Worm (Caenorhabditis elegans) whole organism, young adult: ENCODE data around the gene Y47D7A.2.

ENCODE experiments used
- B0261.1 ChIP-seq: sonication (generic microtip); optimal IDR thresholded peaks from 2 replicates; lab custom pipeline; 2016; ENCODE audit warnings: mild to moderate bottlenecking, missing genetic modification characterization, moderate library complexity, missing compliant biosample characterization
- B0336.3 ChIP-seq: fragments of 200-800 bp; sonication (Bioruptor generic); IDR thresholded peaks from 2 replicates; pipeline ENCODE4 v1.3.6; 2022; ENCODE audit warnings: missing genetic modification characterization, missing compliant biosample characterization
- D2030.7 ChIP-seq: fragments of 200-800 bp; sonication (Bioruptor generic); IDR thresholded peaks from 2 replicates; pipeline ENCODE4 v1.3.6; 2022; ENCODE audit warnings: missing genetic modification reagents, missing genetic modification characterization, missing compliant biosample characterization
- F22D6.2 ChIP-seq: sonication (generic microtip); optimal IDR thresholded peaks from 2 replicates; lab custom pipeline; 2016; ENCODE audit warnings: mild to moderate bottlenecking, missing genetic modification characterization, missing compliant biosample characterization
- F37B4.10 ChIP-seq: fragments of 200-800 bp; sonication (Bioruptor generic); IDR thresholded peaks from 2 replicates; pipeline ENCODE4 v1.3.6; 2022; ENCODE audit warnings: missing genetic modification characterization, missing compliant biosample characterization
- F49E8.2 ChIP-seq: sonication (generic microtip); optimal IDR thresholded peaks from 3 replicates; lab custom pipeline; 2017; ENCODE audit warnings: missing genetic modification characterization, mild to moderate bottlenecking, missing compliant biosample characterization, antibody characterized with exemption, moderate library complexity; ENCODE audit not compliant: insufficient read depth
- F52B5.7 ChIP-seq: sonication (generic microtip); optimal IDR thresholded peaks from 2 replicates; lab custom pipeline; 2016; ENCODE audit warnings: mild to moderate bottlenecking, missing genetic modification characterization, missing compliant biosample characterization
- F55B11.4 ChIP-seq: sonication (generic microtip); optimal IDR thresholded peaks from 2 replicates; lab custom pipeline; 2016; ENCODE audit warnings: missing compliant biosample characterization, missing genetic modification characterization, borderline replicate concordance; ENCODE audit not compliant: insufficient read depth
- F57C9.4 ChIP-seq: sonication (generic microtip); optimal IDR thresholded peaks from 2 replicates; lab custom pipeline; 2017; ENCODE audit warnings: mild to moderate bottlenecking, missing genetic modification characterization, missing compliant biosample characterization
- K11D2.4 ChIP-seq: fragments of 200-800 bp; sonication (Bioruptor generic); IDR thresholded peaks from 2 replicates; pipeline ENCODE4 v1.3.6; 2022; ENCODE audit warnings: missing genetic modification reagents, missing genetic modification characterization, missing compliant biosample characterization
- K12H6.12 ChIP-seq: fragments of 200-800 bp; sonication (Bioruptor generic); optimal IDR thresholded peaks from 2 replicates; lab custom pipeline; 2018; ENCODE audit warnings: mild to moderate bottlenecking, missing genetic modification characterization, missing compliant biosample characterization
- Y67H2A.10 ChIP-seq: fragments of 200-800 bp; sonication (Bioruptor generic); conservative IDR thresholded peaks from 2 replicates; pipeline ENCODE4 v1.3.6; 2022; ENCODE audit warnings: missing genetic modification reagents, missing genetic modification characterization, missing compliant biosample characterization
- akir-1 ChIP-seq: fragments of 200-800 bp; sonication (Bioruptor generic); optimal IDR thresholded peaks from 2 replicates; lab custom pipeline; 2018; ENCODE audit warnings: mild to moderate bottlenecking, missing genetic modification characterization, moderate library complexity, missing compliant biosample characterization
- ama-1 ChIP-seq, 3 experiments: fragments of 150-350 bp in 1 of 3; sonication (generic microtip) in 2 of 3; optimal IDR thresholded peaks; 2 replicates each; lab custom pipeline; 2014 to 2018; ENCODE audit warnings: missing biosample characterization in 2 of 3, missing genetic modification characterization in 2 of 3, missing genetic modification reagents in 2 of 3
- athp-1 ChIP-seq: sonication (generic microtip); optimal IDR thresholded peaks from 2 replicates; lab custom pipeline; 2017; ENCODE audit warnings: mild to moderate bottlenecking, missing genetic modification characterization, missing compliant biosample characterization
- ccch-3 ChIP-seq: fragments of 200-800 bp; sonication (Bioruptor generic); optimal IDR thresholded peaks from 2 replicates; lab custom pipeline; 2018; ENCODE audit warnings: mild to moderate bottlenecking, missing genetic modification characterization, missing compliant biosample characterization
- cebp-1 ChIP-seq, 2 experiments: fragments of 200-800 bp in 1 of 2; sonication (Bioruptor generic) in 1 of 2; sonication (generic microtip) in 1 of 2; IDR thresholded peaks in 1 of 2; optimal IDR thresholded peaks in 1 of 2; 2 replicates each; pipeline versions ENCODE4 v1.3.6 to Lab custom; 2017 to 2022; ENCODE audit warnings: missing compliant biosample characterization in 2 of 2, missing genetic modification characterization in 2 of 2, mild to moderate bottlenecking in 1 of 2, missing genetic modification reagents in 1 of 2, moderate library complexity in 1 of 2
- ceh-100 ChIP-seq: fragments of 200-800 bp; sonication (Bioruptor generic); IDR thresholded peaks from 2 replicates; pipeline ENCODE4 v1.3.6; 2022; ENCODE audit warnings: missing genetic modification reagents, missing genetic modification characterization, missing compliant biosample characterization
- ceh-79 ChIP-seq: sonication (generic microtip); optimal IDR thresholded peaks from 2 replicates; lab custom pipeline; 2017; ENCODE audit warnings: mild to moderate bottlenecking, missing genetic modification characterization, missing compliant biosample characterization
- ceh-91 ChIP-seq: fragments of 200-800 bp; sonication (Bioruptor generic); IDR thresholded peaks from 2 replicates; pipeline ENCODE4 v1.3.6; 2022; ENCODE audit warnings: missing genetic modification reagents, missing genetic modification characterization, missing compliant biosample characterization
- dox-1 ChIP-seq: fragments of 200-800 bp; sonication (Bioruptor generic); IDR thresholded peaks from 2 replicates; pipeline ENCODE4 v1.3.6; 2022; ENCODE audit warnings: missing genetic modification reagents, missing genetic modification characterization, missing compliant biosample characterization
- dpff-1 ChIP-seq: sonication (generic microtip); optimal IDR thresholded peaks from 2 replicates; lab custom pipeline; 2017; ENCODE audit warnings: mild to moderate bottlenecking, missing genetic modification characterization, missing compliant biosample characterization
- efl-1 ChIP-seq: fragments of 150-350 bp; optimal IDR thresholded peaks from 2 replicates; lab custom pipeline; 2014; ENCODE audit warnings: missing biosample characterization, missing genetic modification reagents, missing genetic modification characterization
- egl-18 ChIP-seq: fragments of 200-800 bp; sonication (Bioruptor generic); IDR thresholded peaks from 2 replicates; pipeline ENCODE4 v1.3.6; 2022; ENCODE audit warnings: missing genetic modification reagents, missing genetic modification characterization, missing compliant biosample characterization
- ets-4 ChIP-seq: fragments of 200-800 bp; sonication (Bioruptor generic); optimal IDR thresholded peaks from 2 replicates; lab custom pipeline; 2018; ENCODE audit warnings: mild to moderate bottlenecking, missing genetic modification characterization, missing compliant biosample characterization
- him-1 ChIP-seq: sonication (generic microtip); optimal IDR thresholded peaks from 2 replicates; lab custom pipeline; 2016; ENCODE audit warnings: missing genotype, missing genetic modification reagents, missing genetic modification characterization, missing compliant biosample characterization
- hmg-1.2 ChIP-seq: fragments of 200-800 bp; sonication (Bioruptor generic); IDR thresholded peaks from 2 replicates; pipeline ENCODE4 v1.3.6; 2022; ENCODE audit warnings: missing genetic modification reagents, missing genetic modification characterization, missing compliant biosample characterization
- hsf-1 ChIP-seq: fragments of 200-800 bp; sonication (Bioruptor generic); IDR thresholded peaks from 2 replicates; pipeline ENCODE4 v1.3.6; 2022; ENCODE audit warnings: missing genetic modification reagents, missing genetic modification characterization, missing compliant biosample characterization
- let-526 ChIP-seq: fragments of 200-800 bp; sonication (Bioruptor generic); IDR thresholded peaks from 2 replicates; pipeline ENCODE4 v1.3.6; 2022; ENCODE audit warnings: missing genetic modification reagents, missing genetic modification characterization, missing compliant biosample characterization
- lin-35 ChIP-seq, 3 experiments: fragments of 150-350 bp in 2 of 3; sonication (generic microtip) in 1 of 3; optimal IDR thresholded peaks; 2 replicates each; lab custom pipeline; 2014 to 2018; ENCODE audit warnings: missing biosample characterization in 3 of 3, missing genetic modification characterization in 3 of 3, missing genetic modification reagents in 3 of 3
- lin-54 ChIP-seq: fragments of 200-800 bp; sonication (Bioruptor generic); optimal IDR thresholded peaks from 2 replicates; lab custom pipeline; 2018; ENCODE audit warnings: mild to moderate bottlenecking, missing genetic modification characterization, missing compliant biosample characterization
- madf-8 ChIP-seq: fragments of 200-800 bp; sonication (Bioruptor generic); conservative IDR thresholded peaks from 2 replicates; pipeline ENCODE4 v1.3.6; 2022; ENCODE audit warnings: missing genetic modification reagents, missing genetic modification characterization, missing compliant biosample characterization
- nfya-1 ChIP-seq: sonication (generic microtip); optimal IDR thresholded peaks from 2 replicates; lab custom pipeline; 2017; ENCODE audit warnings: antibody characterized with exemption, missing compliant biosample characterization, missing genetic modification characterization, borderline replicate concordance; ENCODE audit not compliant: insufficient read depth
- nhr-120 ChIP-seq: fragments of 200-800 bp; sonication (Bioruptor generic); IDR thresholded peaks from 2 replicates; pipeline ENCODE4 v1.3.6; 2022; ENCODE audit warnings: missing genetic modification characterization, missing compliant biosample characterization
- tlf-1 ChIP-seq: fragments of 200-800 bp; sonication (Bioruptor generic); optimal IDR thresholded peaks from 2 replicates; lab custom pipeline; 2018; ENCODE audit warnings: mild to moderate bottlenecking, missing genetic modification characterization, missing compliant biosample characterization
- unc-130 ChIP-seq: sonication (generic microtip); optimal IDR thresholded peaks from 2 replicates; lab custom pipeline; 2016; ENCODE audit warnings: missing genetic modification reagents, missing genetic modification characterization, missing compliant biosample characterization
- xnd-1 ChIP-seq: sonication (generic microtip); optimal IDR thresholded peaks from 2 replicates; lab custom pipeline; 2016; ENCODE audit warnings: missing genotype, missing genetic modification reagents, missing genetic modification characterization, missing compliant biosample characterization
- zfh-2 ChIP-seq: fragments of 200-800 bp; sonication (Bioruptor generic); conservative IDR thresholded peaks from 2 replicates; pipeline ENCODE4 v1.3.6; 2022; ENCODE audit warnings: missing genetic modification reagents, missing genetic modification characterization, missing compliant biosample characterization
- zim-3 ChIP-seq: sonication (generic microtip); optimal IDR thresholded peaks from 2 replicates; lab custom pipeline; 2017; ENCODE audit warnings: mild to moderate bottlenecking, missing genetic modification characterization, moderate library complexity, missing compliant biosample characterization
- ztf-18 ChIP-seq: sonication (generic microtip); optimal IDR thresholded peaks from 2 replicates; lab custom pipeline; 2016; ENCODE audit warnings: missing genotype, mild to moderate bottlenecking, missing genetic modification characterization, missing compliant biosample characterization
- ztf-26 ChIP-seq: sonication (generic microtip); optimal IDR thresholded peaks from 2 replicates; lab custom pipeline; 2017; ENCODE audit warnings: missing genetic modification characterization, missing compliant biosample characterization
- ztf-3 ChIP-seq: fragments of 200-800 bp; sonication (Bioruptor generic); optimal IDR thresholded peaks from 2 replicates; lab custom pipeline; 2018; ENCODE audit warnings: mild to moderate bottlenecking, missing genetic modification characterization, missing compliant biosample characterization

Gene Y47D7A.2

DNA sequence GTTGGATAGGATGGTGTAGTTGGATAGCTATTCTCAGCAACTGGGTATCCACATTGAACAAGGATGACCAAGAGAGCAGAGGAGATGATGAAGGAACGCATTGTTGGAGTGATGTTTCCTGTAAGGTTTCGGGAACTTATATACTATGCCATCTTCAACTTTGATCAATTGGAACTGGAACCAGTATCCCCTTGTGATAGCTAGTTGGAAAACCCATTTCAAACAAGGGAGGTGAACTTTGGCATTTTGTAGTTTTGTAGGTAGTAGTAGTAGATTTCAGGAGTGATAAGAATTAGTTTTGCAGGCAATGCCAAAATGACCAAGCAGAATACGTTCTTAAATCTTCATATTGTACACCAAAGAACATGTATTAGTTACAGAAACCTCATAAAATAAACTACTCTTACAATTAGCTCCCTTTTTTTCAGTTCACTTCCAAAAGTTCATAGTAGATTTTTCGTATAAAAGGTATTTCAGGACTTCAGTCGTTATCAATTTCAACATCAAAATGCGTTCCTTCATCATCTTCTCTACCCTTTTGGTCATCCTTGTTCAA lies at the start of gene Y47D7A.2, which contains the start of gene Y47D7A.7:
TSS of gene Y47D7A.2 (plus strand) at position 506 of the 556 bp plus-strand sequence.
TSS of gene Y47D7A.7 (minus strand) at position 101 of the 556 bp plus-strand sequence.
- TF ChIP-seq ama-1 (optimal IDR thresholded peaks at IDR 0.05; lab: Kevin White, UChicago) (no peak), ama-1 (GFP tag; optimal IDR thresholded peaks at IDR 0.05; lab: Kevin White, UChicago) (no peak), ccch-3 (GFP tag; lab: Kevin White, UChicago) (no peak), D2030.7 (GFP tag; lab: Robert Waterston, UW) (no peak), F37B4.10 (GFP tag; lab: Robert Waterston, UW) (no peak), athp-1 (tag; lab: Kevin White, UChicago) (no peak), ztf-18 (tag; lab: Kevin White, UChicago) (no peak), him-1 (tag; lab: Kevin White, UChicago) (no peak), ceh-100 (GFP tag; lab: Robert Waterston, UW) (no peak)

DNA sequence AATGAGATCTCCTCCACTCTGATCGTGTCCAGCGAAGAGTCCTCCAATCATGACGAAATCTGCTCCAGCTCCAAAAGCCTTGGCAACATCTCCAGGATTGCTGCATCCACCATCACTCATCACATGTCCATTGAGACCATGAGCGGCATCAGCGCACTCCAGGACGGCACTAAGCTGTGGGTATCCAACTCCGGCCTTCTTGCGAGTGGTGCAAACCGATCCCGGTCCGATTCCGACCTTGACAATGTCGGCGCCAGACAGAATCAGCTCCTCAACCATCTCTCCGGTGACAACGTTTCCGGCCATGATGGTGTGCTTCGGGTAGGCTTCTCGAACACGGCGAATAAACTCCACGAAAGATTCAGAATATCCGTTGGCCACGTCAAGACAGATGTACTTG lies 49.6 kb upstream of the Y47D7A.2 start:
- TF ChIP-seq zfh-2 (GFP tag; lab: Robert Waterston, UW): peak; percentile 68
- TF ChIP-seq K11D2.4 (GFP tag; lab: Robert Waterston, UW): no peak
- TF ChIP-seq, all 124 proteins: peak for 1

DNA sequence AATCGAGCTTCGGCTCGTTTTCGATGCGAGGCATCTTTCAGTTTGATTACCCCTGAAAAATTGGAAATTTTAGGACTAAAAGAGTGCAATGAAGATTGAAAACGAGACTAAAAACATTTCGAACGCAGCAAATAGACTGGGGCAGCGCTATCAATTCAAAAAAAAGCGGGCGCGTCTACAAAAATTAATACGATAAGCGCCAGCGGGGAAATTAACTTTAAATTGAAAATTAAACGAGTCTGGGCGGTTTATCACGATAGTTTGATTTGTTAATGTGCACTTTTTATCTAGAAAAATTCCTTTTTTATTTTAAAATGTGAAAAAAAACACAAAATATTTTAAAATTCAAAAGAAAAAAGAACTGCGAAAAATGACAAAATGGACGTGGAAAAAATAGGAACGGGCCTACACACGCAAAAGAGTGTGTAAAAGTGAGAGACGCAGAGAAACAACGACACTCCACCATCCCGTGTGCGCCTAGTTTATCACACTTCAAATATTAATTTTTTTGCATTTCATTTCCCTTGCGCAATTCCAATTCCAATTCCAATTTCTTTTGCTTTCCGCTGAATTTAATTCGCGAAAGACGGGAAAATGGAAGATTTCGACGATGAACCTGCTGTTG lies 48.7 kb upstream of the Y47D7A.2 start, which contains the start of the genes gmpr-1 and fipp-1:
TSS of gene gmpr-1 (minus strand) at position 75 of the 625 bp plus-strand sequence.
TSS of gene fipp-1 (plus strand) at position 499 of the 625 bp plus-strand sequence.
- TF ChIP-seq unc-130 (no peak), efl-1 (GFP tag; lab: Kevin White, UChicago) (peak; percentile 85), F55B11.4 (tag; lab: Kevin White, UChicago) (no peak), dpff-1 (tag; lab: Kevin White, UChicago) (no peak), ceh-79 (tag; lab: Kevin White, UChicago) (no peak), xnd-1 (tag; lab: Kevin White, UChicago) (peak; percentile 74), F22D6.2 (tag; lab: Kevin White, UChicago) (no peak), B0261.1 (tag; lab: Kevin White, UChicago) (no peak), ccch-3 (GFP tag; lab: Kevin White, UChicago) (no peak), F52B5.7 (tag; lab: Kevin White, UChicago) (no peak), Y67H2A.10 (GFP tag; lab: Robert Waterston, UW) (no peak), egl-18 (GFP tag; lab: Robert Waterston, UW) (no peak), zim-3 (no peak), hmg-1.2 (GFP tag; lab: Robert Waterston, UW) (peak; percentile 99), nfya-1 (no peak), hsf-1 (GFP tag; lab: Robert Waterston, UW) (no peak), nhr-120 (GFP tag; lab: Robert Waterston, UW) (no peak), cebp-1 (GFP tag; IDR thresholded peaks at IDR 0.05; lab: Robert Waterston, UW) (no peak), cebp-1 (tag; optimal IDR thresholded peaks at IDR 0.05; lab: Kevin White, UChicago) (peak; percentile 16), ztf-3 (no peak), ztf-18 (tag; lab: Kevin White, UChicago) (no peak), lin-54 (peak; percentile 32), K12H6.12 (tag; lab: Kevin White, UChicago) (no peak), ceh-91 (peak; percentile 60; the same call in 1 of the 2 replicates), akir-1 (GFP tag; lab: Kevin White, UChicago) (no peak), tlf-1 (GFP tag; lab: Kevin White, UChicago) (peak; percentile 36), B0336.3 (GFP tag; lab: Robert Waterston, UW) (no peak), let-526 (GFP tag; lab: Robert Waterston, UW) (no peak), lin-35 (GFP tag; optimal IDR thresholded peaks at IDR 0.05; lab: Kevin White, UChicago) (peak in 1 of 3 experiments; percentile 55), dox-1 (GFP tag; lab: Robert Waterston, UW) (0 out of 2 replicates have a peak, but pooled peaks have one; percentile 42), him-1 (tag; lab: Kevin White, UChicago) (no peak), ceh-100 (GFP tag; lab: Robert Waterston, UW) (no peak), F57C9.4 (tag; lab: Kevin White, UChicago) (no peak), madf-8 (GFP tag; lab: Robert Waterston, UW) (peak; percentile 85), ztf-26 (tag; lab: Kevin White, UChicago) (no peak), F49E8.2 (tag; lab: Kevin White, UChicago) (no peak), ets-4 (GFP tag; lab: Kevin White, UChicago) (no peak)
